Fruit fly (Drosophila melanogaster) whole organism, embryonic: ENCODE data around the gene Iris.

ENCODE experiments used
- CG12071 ChIP-seq: fragments of 200-800 bp; sonication (Bioruptor generic); optimal IDR thresholded peaks from 3 replicates; lab custom pipeline; 2018; ENCODE audit warnings: missing biosample characterization, mild to moderate bottlenecking, missing genetic modification characterization
- CG12391 ChIP-seq: fragments of 200-800 bp; sonication (Bioruptor generic); optimal IDR thresholded peaks from 3 replicates; lab custom pipeline; 2018; ENCODE audit warnings: missing biosample characterization, mild to moderate bottlenecking, missing genetic modification characterization, moderate library complexity
- CG16779 ChIP-seq: fragments of 200-800 bp; sonication (Bioruptor generic); IDR thresholded peaks from 2 replicates; pipeline ENCODE4 v1.3.6; 2022; ENCODE audit warnings: missing biosample characterization, missing genetic modification characterization
- CG30431 ChIP-seq: fragments of 200-800 bp; sonication (Bioruptor generic); optimal IDR thresholded peaks from 2 replicates; lab custom pipeline; 2017; ENCODE audit warnings: missing biosample characterization, missing genetic modification characterization
- CG7963 ChIP-seq: fragments of 200-800 bp; sonication (Bioruptor generic); IDR thresholded peaks from 3 replicates; pipeline ENCODE4 v1.3.6; 2022; ENCODE audit warnings: missing biosample characterization, missing genetic modification characterization; ENCODE audit not compliant: partially characterized antibody
- Camta ChIP-seq: fragments of 200-800 bp; sonication (Bioruptor generic); optimal IDR thresholded peaks from 2 replicates; lab custom pipeline; 2016; ENCODE audit warnings: missing biosample characterization, missing genetic modification characterization
- H2.0 ChIP-seq: fragments of 200-800 bp; sonication (Bioruptor generic); IDR thresholded peaks from 2 replicates; pipeline ENCODE4 v1.3.6; 2022; ENCODE audit warnings: missing biosample characterization, missing genetic modification characterization
- Lpt ChIP-seq: fragments of >200 bp; optimal IDR thresholded peaks from 2 replicates; lab custom pipeline; 2018; ENCODE audit warnings: missing biosample characterization, missing genetic modification characterization
- Rfx ChIP-seq: fragments of 200-800 bp; sonication (Bioruptor generic); IDR thresholded peaks from 2 replicates; pipeline ENCODE4 v1.3.6; 2022; ENCODE audit warnings: missing biosample characterization, missing genetic modification characterization
- Sin3A ChIP-seq: fragments of >200 bp; optimal IDR thresholded peaks from 2 replicates; lab custom pipeline; 2018
- TFAM ChIP-seq: fragments of 200-800 bp; sonication (Bioruptor generic); optimal IDR thresholded peaks from 2 replicates; lab custom pipeline; 2017; ENCODE audit warnings: missing biosample characterization, missing genetic modification characterization, inconsistent platforms
- al ChIP-seq: fragments of 200-800 bp; sonication (Bioruptor generic); IDR thresholded peaks from 2 replicates; pipeline ENCODE4 v1.3.6; 2022; ENCODE audit warnings: missing biosample characterization, missing genetic modification characterization
- ems ChIP-seq: fragments of 200-800 bp; sonication (Bioruptor generic); optimal IDR thresholded peaks from 3 replicates; lab custom pipeline; 2016; ENCODE audit warnings: missing biosample characterization, missing genetic modification characterization
- z ChIP-seq: fragments of 200-800 bp; sonication (Bioruptor generic); IDR thresholded peaks from 3 replicates; pipeline ENCODE4 v1.3.6; 2022; ENCODE audit warnings: missing biosample characterization, missing genetic modification characterization

dm6 chr2L:1152693-1153092, 18.8 kb upstream of the Iris start:
- TF ChIP-seq Rfx (GFP tag; lab: Robert Waterston, UW) (no peak), TFAM (GFP tag; lab: Kevin White, UChicago) (no peak), CG30431 (GFP tag; lab: Kevin White, UChicago) (no peak), ems (GFP tag; lab: Kevin White, UChicago) (no peak), Sin3A (lab: Kevin White, UChicago) (no peak), CG12071 (no peak), Lpt (no peak), CG16779 (GFP tag; lab: Robert Waterston, UW) (no peak), al (no peak), H2.0 (GFP tag; lab: Robert Waterston, UW) (no peak), CG7963 (GFP tag; lab: Robert Waterston, UW) (no peak), z (GFP tag; lab: Robert Waterston, UW) (no peak), Camta (GFP tag; lab: Kevin White, UChicago) (no peak), CG12391 (no peak)
